Fruit fly (Drosophila melanogaster): Measurements from ENCODE around the gene sty.

The sty gene

DNA sequence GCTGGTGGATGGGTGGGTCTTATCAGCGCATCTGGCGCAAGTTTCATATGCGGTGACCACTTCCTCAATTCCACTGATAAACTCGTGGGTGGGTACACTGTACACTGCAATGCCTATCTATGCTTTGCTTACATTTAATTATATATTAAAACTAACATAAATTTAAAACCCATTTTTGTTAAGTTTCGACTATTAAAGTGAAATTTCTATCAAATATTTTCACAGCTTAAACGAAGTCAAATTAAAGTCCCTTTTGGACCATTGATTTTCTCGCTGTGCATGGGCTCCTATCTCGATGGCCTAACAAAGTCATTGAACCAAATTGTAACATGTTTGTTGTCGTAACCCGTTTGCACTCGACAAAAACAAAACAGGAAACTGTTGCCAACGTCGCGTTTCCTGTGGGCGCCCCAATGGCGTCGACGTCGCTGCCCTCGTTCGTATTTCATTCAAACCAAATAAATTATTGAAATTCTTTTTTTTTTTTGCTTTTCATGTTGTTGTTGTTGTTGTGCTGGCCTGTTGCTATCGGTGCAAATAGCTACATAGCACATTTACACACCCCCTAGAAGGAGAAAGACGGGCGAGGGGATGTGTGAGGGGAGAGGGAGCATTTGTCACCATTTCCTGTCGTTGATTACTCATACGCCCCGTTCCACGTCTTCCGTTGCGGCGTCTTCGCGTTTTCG is 8.1 kb upstream of the sty start (continued):
- TF ChIP-seq HmgD (GFP tag; optimal IDR thresholded peaks at IDR 0.05) (no peak), CG15479 (GFP tag; optimal IDR thresholded peaks at IDR 0.05) (no peak), CG17328 (GFP tag; IDR thresholded peaks at IDR 0.05) (peak; percentile 78), abd-A (tag; optimal IDR thresholded peaks at IDR 0.05) (peak; percentile 11), CG2199 (GFP tag; IDR thresholded peaks at IDR 0.05) (peak; percentile 53; the same call in 1 of the 3 replicates), CG10543 (GFP tag; optimal IDR thresholded peaks at IDR 0.05) (peak; percentile 54), dm (GFP tag; optimal IDR thresholded peaks at IDR 0.05) (no peak), ewg (GFP tag; optimal IDR thresholded peaks at IDR 0.05) (peak; percentile 70), peb (GFP tag; IDR thresholded peaks at IDR 0.05) (peak; percentile 46; the same call in 1 of the 2 replicates), tin (GFP tag; optimal IDR thresholded peaks at IDR 0.05) (peak; percentile 71), grau (tag; optimal IDR thresholded peaks at IDR 0.05) (peak; percentile 89), psq (GFP tag; optimal IDR thresholded peaks at IDR 0.05) (peak; percentile 20), CG34422 (GFP tag; IDR thresholded peaks at IDR 0.05) (peak; percentile 79; the same call in 2 of the 3 replicates), CG12155 (GFP tag; optimal IDR thresholded peaks at IDR 0.05) (peak; percentile 74), CG18011 (GFP tag; optimal IDR thresholded peaks at IDR 0.05) (peak; percentile 47), CG32532 (GFP tag; IDR thresholded peaks at IDR 0.05) (peak; percentile 90), Adf1 (GFP tag; IDR thresholded peaks at IDR 0.05) (peak; percentile 75), wek (GFP tag; optimal IDR thresholded peaks at IDR 0.05) (peak; percentile 35), CG12071 (GFP tag; optimal IDR thresholded peaks at IDR 0.05) (peak; percentile 70), CG7839 (tag; optimal IDR thresholded peaks at IDR 0.05) (peak; percentile 91), CG8388 (GFP tag; optimal IDR thresholded peaks at IDR 0.05) (peak; percentile 73), CG13287 (GFP tag; IDR thresholded peaks at IDR 0.05; ENCODE audit: partially characterized antibody) (no peak), Fer3 (tag; optimal IDR thresholded peaks at IDR 0.05) (peak; percentile 87), zen2 (GFP tag; IDR thresholded peaks at IDR 0.05; ENCODE audit: partially characterized antibody) (no peak), CG4360 (GFP tag; IDR thresholded peaks at IDR 0.05) (peak; percentile 39; the same call in 1 of the 2 replicates), fd3F (GFP tag; optimal IDR thresholded peaks at IDR 0.05) (peak; percentile 84), pho (GFP tag; optimal IDR thresholded peaks at IDR 0.05) (peak; percentile 60), CG8765 (GFP tag; IDR thresholded peaks at IDR 0.05) (no peak), Dip3 (GFP tag; optimal IDR thresholded peaks at IDR 0.05) (peak; percentile 49), nau (GFP tag; optimal IDR thresholded peaks at IDR 0.05) (peak; percentile 79), CG1792 (GFP tag; optimal IDR thresholded peaks at IDR 0.05) (peak; percentile 38), tll (GFP tag; optimal IDR thresholded peaks at IDR 0.05) (no peak), CG16779 (GFP tag; IDR thresholded peaks at IDR 0.05) (no peak), C15 (GFP tag; IDR thresholded peaks at IDR 0.05) (peak; percentile 76), vvl (GFP tag; IDR thresholded peaks at IDR 0.05) (peak; percentile 91), Blimp-1 (GFP tag; optimal IDR thresholded peaks at IDR 0.05) (peak; percentile 78), E2f2 (GFP tag; IDR thresholded peaks at IDR 0.05) (peak; percentile 62; the same call in 1 of the 2 replicates), HLHmδ (GFP tag; optimal IDR thresholded peaks at IDR 0.05) (no peak), Side (GFP tag; optimal IDR thresholded peaks at IDR 0.05) (peak; percentile 20), HmgZ (tag; optimal IDR thresholded peaks at IDR 0.05) (peak; percentile 82), Rfx (GFP tag; IDR thresholded peaks at IDR 0.05) (peak; percentile 94), CG13296 (GFP tag; optimal IDR thresholded peaks at IDR 0.05) (peak; percentile 82), TFAM (GFP tag; optimal IDR thresholded peaks at IDR 0.05) (peak; percentile 45), CG8290 (GFP tag; optimal IDR thresholded peaks at IDR 0.05) (peak; percentile 43), CG8290 (tag; optimal IDR thresholded peaks at IDR 0.05) (peak in 1 of 2 experiments; percentile 55), CG5245 (GFP tag; optimal IDR thresholded peaks at IDR 0.05) (peak; percentile 50), CG3163 (GFP tag; optimal IDR thresholded peaks at IDR 0.05) (no peak), Hand (GFP tag; optimal IDR thresholded peaks at IDR 0.05) (peak; percentile 78), CG18599 (GFP tag; optimal IDR thresholded peaks at IDR 0.05) (peak; percentile 87)
